Fruit fly (Drosophila melanogaster) S2 (cell line): ENCODE measurements around the gene nrv2.

Experiments
- CG8478 ChIP-seq: fragments of >200 bp; optimal IDR thresholded peaks from 2 replicates; lab custom pipeline; 2018
- CTCF ChIP-seq, 2 experiments: fragments of >200 bp; optimal IDR thresholded peaks; 2 replicates each; lab custom pipeline; 2018

DNA sequence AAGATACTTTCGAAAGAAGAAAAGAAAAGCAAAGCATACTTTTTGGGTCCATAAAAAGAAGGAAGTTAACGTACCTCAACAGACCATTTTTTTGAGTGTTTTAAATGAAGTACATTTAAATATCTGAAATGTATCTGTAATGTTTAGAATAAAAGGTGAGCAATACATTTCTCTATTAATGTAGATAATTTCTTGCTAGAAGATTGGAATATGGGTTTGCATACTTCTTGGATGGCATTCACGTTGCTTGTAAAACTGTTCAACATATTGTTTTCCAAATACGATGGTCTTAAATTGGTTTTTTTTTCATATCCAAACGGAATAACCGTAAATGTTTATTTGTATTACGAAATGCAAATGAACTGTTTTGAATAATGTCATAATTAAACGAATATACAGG lies 7.1 kb upstream of the nrv2 start, which contains the start of gene CG17375:
- TF ChIP-seq CG8478 (lab: Kevin White, UChicago) (no peak), CTCF (optimal IDR thresholded peaks at IDR 0.05; lab: Kevin White, UChicago) (no peak)
